Worm (Caenorhabditis elegans) whole organism, mixed stage, embryonic: ENCODE measurements around the gene aak-1.

Experiments used
- M03D4.4 ChIP-seq: sonication (generic microtip); optimal IDR thresholded peaks from 2 replicates; lab custom pipeline; 2017; ENCODE audit warnings: mild to moderate bottlenecking, missing genetic modification characterization, missing compliant biosample characterization
- bed-3 ChIP-seq: fragments of 200-800 bp; sonication (Bioruptor generic); optimal IDR thresholded peaks from 3 replicates; lab custom pipeline; 2018; ENCODE audit warnings: mild to moderate bottlenecking, missing genetic modification characterization, moderate library complexity, missing compliant biosample characterization
- blmp-1 ChIP-seq: fragments of 150-350 bp; optimal IDR thresholded peaks from 2 replicates; lab custom pipeline; 2014; ENCODE audit warnings: missing biosample characterization, missing genetic modification characterization
- ceh-39 ChIP-seq: fragments of 150-350 bp; optimal IDR thresholded peaks from 2 replicates; lab custom pipeline; 2014; ENCODE audit warnings: missing biosample characterization, missing genetic modification characterization
- ceh-43 ChIP-seq: fragments of 200-800 bp; sonication (Bioruptor generic); optimal IDR thresholded peaks from 2 replicates; lab custom pipeline; 2018; ENCODE audit warnings: mild to moderate bottlenecking, missing genetic modification characterization, moderate library complexity, missing compliant biosample characterization
- ceh-83 ChIP-seq: fragments of 200-800 bp; sonication (Bioruptor generic); optimal IDR thresholded peaks from 2 replicates; lab custom pipeline; 2018; ENCODE audit warnings: mild to moderate bottlenecking, missing genetic modification characterization, missing compliant biosample characterization
- ces-1 ChIP-seq: fragments of 150-350 bp; optimal IDR thresholded peaks from 2 replicates; lab custom pipeline; 2014; ENCODE audit warnings: missing biosample characterization, missing genetic modification reagents, missing genetic modification characterization
- cnd-1 ChIP-seq: fragments of 200-800 bp; sonication (Bioruptor generic); optimal IDR thresholded peaks from 2 replicates; lab custom pipeline; 2018; ENCODE audit warnings: mild to moderate bottlenecking, missing genetic modification characterization, missing compliant biosample characterization
- drap-1 ChIP-seq: fragments of 200-800 bp; sonication (Bioruptor generic); optimal IDR thresholded peaks from 3 replicates; lab custom pipeline; 2018; ENCODE audit warnings: mild to moderate bottlenecking, missing genetic modification characterization, missing compliant biosample characterization
- elt-1 ChIP-seq: sonication (generic microtip); optimal IDR thresholded peaks from 2 replicates; lab custom pipeline; 2017; ENCODE audit warnings: missing genetic modification characterization, mild to moderate bottlenecking, missing compliant biosample characterization, antibody characterized with exemption, moderate library complexity, borderline replicate concordance; ENCODE audit not compliant: insufficient read depth
- elt-3 ChIP-seq: fragments of 150-350 bp; optimal IDR thresholded peaks from 2 replicates; lab custom pipeline; 2014; ENCODE audit warnings: missing biosample characterization, missing genetic modification characterization
- flh-1 ChIP-seq: fragments of 200-800 bp; sonication (Bioruptor generic); optimal IDR thresholded peaks from 2 replicates; lab custom pipeline; 2018; ENCODE audit warnings: mild to moderate bottlenecking, missing genetic modification characterization, moderate library complexity, missing compliant biosample characterization
- ham-2 ChIP-seq: fragments of 200-800 bp; sonication (Bioruptor generic); optimal IDR thresholded peaks from 2 replicates; lab custom pipeline; 2018; ENCODE audit warnings: mild to moderate bottlenecking, missing genetic modification characterization, missing compliant biosample characterization
- hlh-1 ChIP-seq: fragments of 150-350 bp; optimal IDR thresholded peaks from 2 replicates; lab custom pipeline; 2014; ENCODE audit warnings: missing biosample characterization, missing genetic modification reagents, missing genetic modification characterization
- lin-13 ChIP-seq: fragments of 150-350 bp; optimal IDR thresholded peaks from 2 replicates; lab custom pipeline; 2014; ENCODE audit warnings: missing biosample characterization, missing genetic modification characterization
- lin-32 ChIP-seq: fragments of 200-800 bp; sonication (Bioruptor generic); optimal IDR thresholded peaks from 2 replicates; lab custom pipeline; 2018; ENCODE audit warnings: mild to moderate bottlenecking, missing genetic modification characterization, missing compliant biosample characterization
- lsy-2 ChIP-seq: fragments of 150-350 bp; optimal IDR thresholded peaks from 2 replicates; lab custom pipeline; 2014; ENCODE audit warnings: missing biosample characterization, missing genetic modification characterization
- mep-1 ChIP-seq: fragments of 150-350 bp; optimal IDR thresholded peaks from 2 replicates; lab custom pipeline; 2017; ENCODE audit warnings: missing biosample characterization, missing genetic modification reagents, missing genetic modification characterization, inconsistent platforms
- mls-2 ChIP-seq: sonication (generic microtip); optimal IDR thresholded peaks from 2 replicates; lab custom pipeline; 2016; ENCODE audit warnings: mild to moderate bottlenecking, missing genetic modification characterization, moderate library complexity, missing compliant biosample characterization
- nhr-12 ChIP-seq: fragments of 150-350 bp; optimal IDR thresholded peaks from 2 replicates; lab custom pipeline; 2014; ENCODE audit warnings: missing biosample characterization, missing genetic modification characterization
- nhr-2 ChIP-seq: fragments of 150-350 bp; optimal IDR thresholded peaks from 2 replicates; lab custom pipeline; 2014; ENCODE audit warnings: missing biosample characterization, missing genetic modification characterization
- nhr-237 ChIP-seq: fragments of 150-350 bp; optimal IDR thresholded peaks from 2 replicates; lab custom pipeline; 2014; ENCODE audit warnings: missing biosample characterization, missing genetic modification characterization
- nhr-28 ChIP-seq: fragments of 150-350 bp; optimal IDR thresholded peaks from 2 replicates; lab custom pipeline; 2014; ENCODE audit warnings: missing biosample characterization, missing genetic modification characterization
- nhr-76 ChIP-seq: sonication (generic microtip); optimal IDR thresholded peaks from 2 replicates; lab custom pipeline; 2017; ENCODE audit warnings: missing biosample characterization, missing genetic modification characterization
- pha-4 ChIP-seq: fragments of 150-350 bp; optimal IDR thresholded peaks from 2 replicates; lab custom pipeline; 2018; ENCODE audit warnings: missing biosample characterization, missing genetic modification reagents, missing genetic modification characterization
- sem-2 ChIP-seq: fragments of 200-800 bp; sonication (Bioruptor generic); optimal IDR thresholded peaks from 2 replicates; lab custom pipeline; 2018; ENCODE audit warnings: mild to moderate bottlenecking, missing genetic modification characterization, missing compliant biosample characterization
- snpc-4 ChIP-seq: fragments of 150-350 bp; optimal IDR thresholded peaks from 2 replicates; lab custom pipeline; 2014; ENCODE audit warnings: missing biosample characterization, missing genetic modification characterization
- sptf-1 ChIP-seq: sonication (generic microtip); optimal IDR thresholded peaks from 2 replicates; lab custom pipeline; 2017; ENCODE audit warnings: mild to moderate bottlenecking, missing genetic modification characterization, moderate library complexity, missing compliant biosample characterization
- tbx-8 ChIP-seq: fragments of 200-800 bp; sonication (Bioruptor generic); optimal IDR thresholded peaks from 2 replicates; lab custom pipeline; 2018; ENCODE audit warnings: mild to moderate bottlenecking, missing genetic modification characterization, moderate library complexity, missing compliant biosample characterization
- unc-120 ChIP-seq: sonication (generic microtip); optimal IDR thresholded peaks from 2 replicates; lab custom pipeline; 2017; ENCODE audit warnings: missing genetic modification characterization, missing compliant biosample characterization; ENCODE audit not compliant: poor library complexity, severe bottlenecking
- unc-39 ChIP-seq: fragments of 150-350 bp; optimal IDR thresholded peaks from 2 replicates; lab custom pipeline; 2014; ENCODE audit warnings: missing biosample characterization, missing genetic modification characterization
- unc-62 ChIP-seq: fragments of 150-350 bp; optimal IDR thresholded peaks from 2 replicates; lab custom pipeline; 2014; ENCODE audit warnings: missing biosample characterization, missing genetic modification reagents, missing genetic modification characterization
- ztf-11 ChIP-seq: fragments of 150-350 bp; optimal IDR thresholded peaks from 2 replicates; lab custom pipeline; 2014; ENCODE audit warnings: missing biosample characterization, missing genetic modification characterization

Gene aak-1

ce11 chrIII:8792251-8792650 is 31.4 kb upstream of the aak-1 start, which contains the start of gene ztf-1:
Gene ztf-1 (minus strand): TSS chrIII:8792351.
- no peak for TF ChIP-seq mls-2 (tag; lab: Kevin White, UChicago)
- TF ChIP-seq bed-3 (GFP tag; lab: Kevin White, UChicago), result no peak
- TF ChIP-seq lsy-2 (tag; lab: Kevin White, UChicago), result no peak
- TF ChIP-seq unc-62, result no peak
- no peak for TF ChIP-seq elt-1 (tag; lab: Kevin White, UChicago)
- no peak for TF ChIP-seq mep-1 (tag; lab: Kevin White, UChicago)
- no peak for TF ChIP-seq nhr-28 (tag; lab: Kevin White, UChicago)
- no peak for TF ChIP-seq nhr-76
- TF ChIP-seq unc-120 (tag; lab: Kevin White, UChicago), result no peak
- TF ChIP-seq nhr-2 (tag; lab: Kevin White, UChicago), result no peak
- no peak for TF ChIP-seq sptf-1 (tag; lab: Kevin White, UChicago)
- no peak for TF ChIP-seq M03D4.4 (tag; lab: Kevin White, UChicago)
- TF ChIP-seq cnd-1, result no peak
- no peak for TF ChIP-seq ceh-39 (tag; lab: Kevin White, UChicago)
- TF ChIP-seq blmp-1 (tag; lab: Kevin White, UChicago), result no peak

- no peak for TF ChIP-seq flh-1
- no peak for TF ChIP-seq ces-1 (GFP tag; lab: Kevin White, UChicago)
- no peak for TF ChIP-seq lin-32
- TF ChIP-seq unc-120 (tag; lab: Kevin White, UChicago), result no peak
- TF ChIP-seq ceh-43 (GFP tag; lab: Kevin White, UChicago), result no peak
- TF ChIP-seq nhr-12, result no peak
- no peak for TF ChIP-seq ceh-39 (tag; lab: Kevin White, UChicago)
- no peak for TF ChIP-seq lin-13 (tag; lab: Kevin White, UChicago)
- TF ChIP-seq lsy-2 (tag; lab: Kevin White, UChicago), result no peak
- no peak for TF ChIP-seq unc-62
- TF ChIP-seq mep-1 (tag; lab: Kevin White, UChicago), result no peak
- TF ChIP-seq, all 35 proteins: peak for 0
Observed at ce11 chrIII:8791235-8791634, 30.3 kb upstream of the aak-1 start, which contains the start of the genes zfp-1 and F54F2.14. Gene zfp-1 (plus strand): TSS chrIII:8791535. Gene F54F2.14 (plus strand): TSS chrIII:8791546.

ce11 chrIII:8788690-8789089 is 27.8 kb upstream of the aak-1 start:
- TF ChIP-seq blmp-1 (tag; lab: Kevin White, UChicago) (no peak), drap-1 (GFP tag; lab: Kevin White, UChicago) (no peak), hlh-1 (tag; lab: Kevin White, UChicago) (no peak), pha-4 (tag; lab: Kevin White, UChicago) (no peak), tbx-8 (GFP tag; lab: Kevin White, UChicago) (no peak), snpc-4 (tag; lab: Kevin White, UChicago) (no peak), elt-1 (tag; lab: Kevin White, UChicago) (no peak), sptf-1 (tag; lab: Kevin White, UChicago) (no peak), nhr-237 (no peak), ceh-83 (GFP tag; lab: Kevin White, UChicago) (no peak), mls-2 (tag; lab: Kevin White, UChicago) (no peak), unc-39 (no peak)

ce11 chrIII:8786077-8786476 is 25.2 kb upstream of the aak-1 start, which contains the start of gene K02D10.8:
Gene K02D10.8 (plus strand): TSS chrIII:8786377.
- TF ChIP-seq sem-2 (GFP tag; lab: Kevin White, UChicago) (no peak), ceh-83 (GFP tag; lab: Kevin White, UChicago) (no peak), lin-32 (no peak), ces-1 (GFP tag; lab: Kevin White, UChicago) (no peak), elt-3 (tag; lab: Kevin White, UChicago) (no peak), snpc-4 (tag; lab: Kevin White, UChicago) (no peak), lin-13 (tag; lab: Kevin White, UChicago) (no peak), unc-120 (tag; lab: Kevin White, UChicago) (no peak), elt-1 (tag; lab: Kevin White, UChicago) (no peak), blmp-1 (tag; lab: Kevin White, UChicago) (no peak), sptf-1 (tag; lab: Kevin White, UChicago) (no peak), tbx-8 (GFP tag; lab: Kevin White, UChicago) (no peak), unc-62 (no peak), flh-1 (no peak), ztf-11 (tag; lab: Kevin White, UChicago) (no peak), ham-2 (GFP tag; lab: Kevin White, UChicago) (no peak), nhr-76 (no peak)
